Fruit fly (Drosophila melanogaster): ENCODE results near the gene btsz.
A peak's percentile ranks its signal among the peaks of the same experiment; 100 is the strongest.

Gene btsz

dm6 chr3R:14893791-14894782 lies 18.8 kb upstream of the btsz start, which contains the start of gene Dph2 (continued):
- TF ChIP-seq CG33213 (GFP tag; optimal IDR thresholded peaks at IDR 0.05) (peak; percentile 48), E2f1 (GFP tag; IDR thresholded peaks at IDR 0.05) (peak; percentile 88), zen (tag; optimal IDR thresholded peaks at IDR 0.05) (peak; percentile 31), bab2 (GFP tag; optimal IDR thresholded peaks at IDR 0.05) (peak; percentile 2), pzg (GFP tag; optimal IDR thresholded peaks at IDR 0.05) (peak; percentile 58), bcd (GFP tag; optimal IDR thresholded peaks at IDR 0.05) (peak; percentile 44), CG13894 (tag; optimal IDR thresholded peaks at IDR 0.05) (peak; percentile 74), peb (GFP tag; IDR thresholded peaks at IDR 0.05) (peak; percentile 25; the same call in 1 of the 2 replicates), Atf3 (GFP tag; optimal IDR thresholded peaks at IDR 0.05) (peak; percentile 6), CG7963 (GFP tag; IDR thresholded peaks at IDR 0.05; ENCODE audit: partially characterized antibody) (no peak), gcm (GFP tag; optimal IDR thresholded peaks at IDR 0.05) (peak; percentile 83), CG13287 (GFP tag; IDR thresholded peaks at IDR 0.05; ENCODE audit: partially characterized antibody) (peak; percentile 6; the same call in 1 of the 2 replicates), CG18011 (GFP tag; optimal IDR thresholded peaks at IDR 0.05) (no peak), grau (tag; optimal IDR thresholded peaks at IDR 0.05) (peak; percentile 84), disco-r (GFP tag; optimal IDR thresholded peaks at IDR 0.05) (no peak), CG12299 (tag; optimal IDR thresholded peaks at IDR 0.05) (peak; percentile 66), CG11247 (GFP tag; IDR thresholded peaks at IDR 0.05) (peak; percentile 70; the same call in 1 of the 2 replicates), ab (GFP tag; optimal IDR thresholded peaks at IDR 0.05) (no peak), tgo (GFP tag; IDR thresholded peaks at IDR 0.05) (peak; percentile 82), MESR4 (GFP tag; optimal IDR thresholded peaks at IDR 0.05) (peak; percentile 72), CG10366 (GFP tag; IDR thresholded peaks at IDR 0.05) (peak; percentile 84), Hey (tag; optimal IDR thresholded peaks at IDR 0.05) (no peak), ken (GFP tag; IDR thresholded peaks at IDR 0.05) (peak; percentile 74), tx (GFP tag; optimal IDR thresholded peaks at IDR 0.05) (no peak), nerfin-1 (tag; optimal IDR thresholded peaks at IDR 0.05) (peak; percentile 57), CG12236 (GFP tag; optimal IDR thresholded peaks at IDR 0.05) (no peak), CG11504 (tag; optimal IDR thresholded peaks at IDR 0.05) (peak; percentile 87), CG6272 (GFP tag; IDR thresholded peaks at IDR 0.05) (no peak; the same call in 1 of the 2 replicates), CG15011 (GFP tag; optimal IDR thresholded peaks at IDR 0.05) (no peak), Lim3 (GFP tag; IDR thresholded peaks at IDR 0.05) (no peak), CG9727 (GFP tag; optimal IDR thresholded peaks at IDR 0.05) (peak; percentile 64), onecut (GFP tag; IDR thresholded peaks at IDR 0.05) (peak; percentile 42), corto (GFP tag; optimal IDR thresholded peaks at IDR 0.05) (no peak), toy (GFP tag; IDR thresholded peaks at IDR 0.05) (peak; percentile 47; the same call in 1 of the 2 replicates), Taf1 (GFP tag; IDR thresholded peaks at IDR 0.05) (peak; percentile 18; the same call in 1 of the 2 replicates), unc-4 (GFP tag; IDR thresholded peaks at IDR 0.05; ENCODE audit: partially characterized antibody) (no peak), CG13624 (GFP tag; optimal IDR thresholded peaks at IDR 0.05) (peak; percentile 60), pros (GFP tag; optimal IDR thresholded peaks at IDR 0.05) (no peak), dan (GFP tag; IDR thresholded peaks at IDR 0.05) (no peak), Elba2 (GFP tag; optimal IDR thresholded peaks at IDR 0.05) (no peak), sr (GFP tag; IDR thresholded peaks at IDR 0.05) (no peak), Xbp1 (GFP tag; optimal IDR thresholded peaks at IDR 0.05) (peak; percentile 69), knrl (GFP tag; IDR thresholded peaks at IDR 0.05; ENCODE audit: partially characterized antibody) (no peak; the same call in 2 of the 3 replicates), zen2 (GFP tag; IDR thresholded peaks at IDR 0.05; ENCODE audit: partially characterized antibody) (no peak), bowl (GFP tag; IDR thresholded peaks at IDR 0.05) (no peak), CHES-1-like (GFP tag; optimal IDR thresholded peaks at IDR 0.05) (peak; percentile 27), Sox102F (GFP tag; optimal IDR thresholded peaks at IDR 0.05) (peak; percentile 85), sug (tag; optimal IDR thresholded peaks at IDR 0.05) (peak; percentile 65)
